Fruit fly (Drosophila melanogaster) whole organism, wandering third instar larva: Measurements from ENCODE around the gene CG5953.

Experiments used
- CrebA ChIP-seq: fragments of 200-800 bp; sonication (Bioruptor generic); optimal IDR thresholded peaks from 2 replicates; lab custom pipeline; 2016; ENCODE audit warnings: missing biosample characterization, mild to moderate bottlenecking, missing genetic modification characterization, borderline replicate concordance
- N ChIP-seq: fragments of >200 bp; optimal IDR thresholded peaks from 2 replicates; lab custom pipeline; 2018; ENCODE audit warnings: missing biosample characterization, missing external identifiers, missing genetic modification characterization
- h ChIP-seq: fragments of 200-800 bp; sonication (Bioruptor generic); optimal IDR thresholded peaks from 3 replicates; lab custom pipeline; 2016; ENCODE audit warnings: missing biosample characterization, mild to moderate bottlenecking, missing genetic modification characterization
- pan ChIP-seq: fragments of >200 bp; optimal IDR thresholded peaks from 2 replicates; lab custom pipeline; 2017
- psq ChIP-seq: fragments of 200-800 bp; sonication (Bioruptor generic); optimal IDR thresholded peaks from 3 replicates; lab custom pipeline; 2017; ENCODE audit warnings: missing biosample characterization, mild to moderate bottlenecking, missing genetic modification characterization, moderate library complexity

DNA sequence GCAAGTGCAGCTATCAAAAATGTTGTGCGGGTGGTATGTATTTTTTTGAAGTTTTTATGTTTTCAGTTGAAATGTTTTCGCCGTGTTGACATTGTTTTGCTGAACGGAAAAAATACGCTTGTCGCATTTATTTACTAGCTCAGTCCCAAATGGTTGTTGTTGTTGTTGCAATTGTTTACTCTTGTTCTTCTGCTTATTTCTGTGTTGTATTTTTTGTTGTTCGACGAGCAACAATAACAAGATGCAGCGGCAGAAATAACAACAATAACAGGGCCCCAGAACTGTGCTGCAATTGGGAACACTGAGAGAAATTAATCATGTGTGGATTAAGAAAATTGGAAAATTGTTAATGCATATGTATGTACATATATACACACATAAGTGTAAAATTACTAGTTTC, 5.5 kb upstream of the CG5953 start:
- TF ChIP-seq CrebA (no peak), psq (GFP tag; lab: Kevin White, UChicago) (no peak), pan (no peak), h (GFP tag; lab: Kevin White, UChicago) (no peak), N (GFP tag; lab: Kevin White, UChicago) (no peak)
